Fruit fly (Drosophila melanogaster) whole organism, embryonic: ENCODE measurements around the gene Cul5.

Experiments
- Aef1 ChIP-seq: fragments of 200-800 bp; sonication (Bioruptor generic); IDR thresholded peaks from 3 replicates; pipeline ENCODE4 v1.3.6; 2022; ENCODE audit warnings: missing biosample characterization, missing genetic modification characterization
- Antp ChIP-seq: fragments of 200-800 bp; sonication (Bioruptor generic); optimal IDR thresholded peaks from 3 replicates; lab custom pipeline; 2016; ENCODE audit warnings: missing biosample characterization, missing genetic modification characterization
- CG10209 ChIP-seq: fragments of 200-800 bp; sonication (Bioruptor generic); optimal IDR thresholded peaks from 3 replicates; lab custom pipeline; 2017; ENCODE audit warnings: missing biosample characterization, mild to moderate bottlenecking, missing genetic modification characterization, missing genetic modification reagents
- CG13296 ChIP-seq: fragments of 200-800 bp; sonication (Bioruptor generic); optimal IDR thresholded peaks from 3 replicates; lab custom pipeline; 2018; ENCODE audit warnings: missing biosample characterization, mild to moderate bottlenecking, missing genetic modification characterization
- CG15011 ChIP-seq: fragments of 200-800 bp; sonication (Bioruptor generic); optimal IDR thresholded peaks from 3 replicates; lab custom pipeline; 2018; ENCODE audit warnings: missing biosample characterization, mild to moderate bottlenecking, missing genetic modification characterization
- CG1603 ChIP-seq: fragments of 200-800 bp; sonication (Bioruptor generic); optimal IDR thresholded peaks from 2 replicates; lab custom pipeline; 2019; ENCODE audit warnings: missing biosample characterization, mild to moderate bottlenecking, missing genetic modification characterization, moderate library complexity
- CG17385 ChIP-seq: fragments of 200-800 bp; sonication (Bioruptor generic); optimal IDR thresholded peaks from 3 replicates; lab custom pipeline; 2018; ENCODE audit warnings: missing biosample characterization, mild to moderate bottlenecking, missing genetic modification characterization
- CG1832 ChIP-seq: fragments of 200-800 bp; sonication (Bioruptor generic); optimal IDR thresholded peaks from 2 replicates; lab custom pipeline; 2017; ENCODE audit warnings: missing biosample characterization, mild to moderate bottlenecking, missing genetic modification characterization, inconsistent platforms
- CG2202 ChIP-seq: fragments of 200-800 bp; sonication (Bioruptor generic); optimal IDR thresholded peaks from 2 replicates; lab custom pipeline; 2018; ENCODE audit warnings: missing biosample characterization, mild to moderate bottlenecking, missing genetic modification characterization
- CG30403 ChIP-seq: fragments of 200-800 bp; sonication (Bioruptor generic); optimal IDR thresholded peaks from 3 replicates; lab custom pipeline; 2016; ENCODE audit warnings: missing biosample characterization, missing genetic modification characterization
- CG3847 ChIP-seq: fragments of 200-800 bp; sonication (Bioruptor generic); IDR thresholded peaks from 2 replicates; pipeline ENCODE4 v1.3.6; 2022; ENCODE audit warnings: missing biosample characterization, missing genetic modification characterization
- CG6813 ChIP-seq: fragments of 200-800 bp; sonication (Bioruptor generic); optimal IDR thresholded peaks from 2 replicates; lab custom pipeline; 2017; ENCODE audit warnings: missing biosample characterization, missing genetic modification characterization, mild to moderate bottlenecking, moderate library complexity, missing genetic modification reagents
- CG7372 ChIP-seq: fragments of 200-800 bp; sonication (Bioruptor generic); IDR thresholded peaks from 2 replicates; pipeline ENCODE4 v1.3.6; 2022; ENCODE audit warnings: missing biosample characterization, missing genetic modification characterization
- CG7745 ChIP-seq: fragments of 200-800 bp; sonication (Bioruptor generic); optimal IDR thresholded peaks from 2 replicates; lab custom pipeline; 2018; ENCODE audit warnings: missing biosample characterization, mild to moderate bottlenecking, missing genetic modification characterization, moderate library complexity
- D ChIP-seq, 2 experiments: fragments of 200-800 bp in 1 of 2; fragments of >200 bp in 1 of 2; sonication (Bioruptor generic) in 1 of 2; optimal IDR thresholded peaks; 2 replicates in 1 of 2; 3 replicates in 1 of 2; lab custom pipeline; 2017; ENCODE audit warnings: mild to moderate bottlenecking in 1 of 2, missing biosample characterization in 1 of 2, missing genetic modification characterization in 1 of 2, missing genetic modification reagents in 1 of 2
- HLH54F ChIP-seq: fragments of 200-800 bp; sonication (Bioruptor generic); optimal IDR thresholded peaks from 3 replicates; lab custom pipeline; 2016; ENCODE audit warnings: missing biosample characterization, missing genetic modification characterization
- Vsx1 ChIP-seq: fragments of 200-800 bp; sonication (Bioruptor generic); optimal IDR thresholded peaks from 2 replicates; lab custom pipeline; 2017; ENCODE audit warnings: missing biosample characterization, mild to moderate bottlenecking, missing genetic modification characterization, missing genetic modification reagents
- amos ChIP-seq: fragments of 200-800 bp; sonication (Bioruptor generic); IDR thresholded peaks from 2 replicates; pipeline ENCODE4 v1.3.6; 2022; ENCODE audit warnings: missing biosample characterization, missing genetic modification characterization; ENCODE audit not compliant: partially characterized antibody
- br ChIP-seq: fragments of >200 bp; optimal IDR thresholded peaks from 2 replicates; lab custom pipeline; 2017
- dimm ChIP-seq: fragments of 200-800 bp; sonication (Bioruptor generic); IDR thresholded peaks from 2 replicates; pipeline ENCODE4 v1.3.6; 2022; ENCODE audit warnings: missing biosample characterization, missing genetic modification characterization
- dpn ChIP-seq, 2 experiments: fragments of 200-800 bp; sonication (Bioruptor generic); optimal IDR thresholded peaks; 3 replicates each; lab custom pipeline; 2016; ENCODE audit warnings: missing biosample characterization in 2 of 2, missing genetic modification characterization in 2 of 2
- esg ChIP-seq: fragments of 200-800 bp; sonication (Bioruptor generic); conservative IDR thresholded peaks from 2 replicates; pipeline ENCODE4 v1.3.6; 2022; ENCODE audit warnings: missing biosample characterization, missing genetic modification characterization
- eve ChIP-seq, 2 experiments: fragments of >200 bp; optimal IDR thresholded peaks; 2 replicates each; lab custom pipeline; 2017; ENCODE audit warnings: missing biosample characterization in 2 of 2, missing genetic modification characterization in 2 of 2
- ewg ChIP-seq: fragments of 200-800 bp; sonication (Bioruptor generic); optimal IDR thresholded peaks from 3 replicates; lab custom pipeline; 2017; ENCODE audit warnings: mild to moderate bottlenecking, missing biosample characterization, missing genetic modification reagents, missing genetic modification characterization
- gcm ChIP-seq: fragments of 200-800 bp; sonication (Bioruptor generic); optimal IDR thresholded peaks from 2 replicates; lab custom pipeline; 2019; ENCODE audit warnings: missing biosample characterization, mild to moderate bottlenecking, missing genetic modification characterization, moderate library complexity
- gcm2 ChIP-seq: fragments of 200-800 bp; sonication (Bioruptor generic); optimal IDR thresholded peaks from 2 replicates; lab custom pipeline; 2016; ENCODE audit warnings: missing biosample characterization, missing genetic modification characterization
- grn ChIP-seq: fragments of 200-800 bp; sonication (Bioruptor generic); optimal IDR thresholded peaks from 3 replicates; lab custom pipeline; 2017; ENCODE audit warnings: missing biosample characterization, missing genetic modification characterization
- jigr1 ChIP-seq: fragments of 200-800 bp; sonication (Bioruptor generic); IDR thresholded peaks from 3 replicates; pipeline ENCODE4 v1.3.6; 2022; ENCODE audit warnings: missing biosample characterization, missing genetic modification characterization
- kah ChIP-seq: fragments of 200-800 bp; sonication (Bioruptor generic); optimal IDR thresholded peaks from 2 replicates; lab custom pipeline; 2018; ENCODE audit warnings: missing biosample characterization, mild to moderate bottlenecking, missing genetic modification characterization
- klu ChIP-seq: fragments of 200-800 bp; sonication (Bioruptor generic); IDR thresholded peaks from 2 replicates; pipeline ENCODE4 v1.3.6; 2022; ENCODE audit warnings: missing biosample characterization, missing genetic modification characterization
- onecut ChIP-seq: fragments of 200-800 bp; sonication (Bioruptor generic); IDR thresholded peaks from 2 replicates; pipeline ENCODE4 v1.3.6; 2022; ENCODE audit warnings: missing biosample characterization, missing genetic modification characterization
- otp ChIP-seq: fragments of 200-800 bp; sonication (Bioruptor generic); IDR thresholded peaks from 3 replicates; pipeline ENCODE4, ENCODE4 v1.3.6; 2022; ENCODE audit warnings: missing biosample characterization, missing genetic modification characterization
- pan ChIP-seq, 4 experiments: fragments of >200 bp in 3 of 4; fragments of 200-800 bp in 1 of 4; sonication (Bioruptor generic) in 1 of 4; optimal IDR thresholded peaks in 3 of 4; IDR thresholded peaks in 1 of 4; 2 replicates each; pipeline versions ENCODE4 v1.3.6 to Lab custom; 2017 to 2022; ENCODE audit warnings: missing biosample characterization in 2 of 4, missing genetic modification characterization in 2 of 4, mixed read lengths in 1 of 4
- sc ChIP-seq, 3 experiments: fragments of >200 bp in 2 of 3; fragments of 200-800 bp in 1 of 3; sonication (Bioruptor generic) in 1 of 3; optimal IDR thresholded peaks; 2 replicates in 2 of 3; 3 replicates in 1 of 3; lab custom pipeline; 2017; ENCODE audit warnings: mild to moderate bottlenecking in 1 of 3, missing biosample characterization in 1 of 3, missing genetic modification characterization in 1 of 3, missing genetic modification reagents in 1 of 3
- scrt ChIP-seq: fragments of 200-800 bp; sonication (Bioruptor generic); optimal IDR thresholded peaks from 2 replicates; lab custom pipeline; 2018; ENCODE audit warnings: missing biosample characterization, mild to moderate bottlenecking, missing genetic modification characterization, moderate library complexity
- sens ChIP-seq: fragments of 200-800 bp; sonication (Bioruptor generic); peaks from one replicate; lab custom pipeline; 2016; ENCODE audit warnings: missing biosample characterization, missing genetic modification characterization
- shn ChIP-seq: fragments of 200-800 bp; sonication (Bioruptor generic); optimal IDR thresholded peaks from 3 replicates; lab custom pipeline; 2016; ENCODE audit warnings: missing biosample characterization, missing genetic modification characterization
- sima ChIP-seq: fragments of 200-800 bp; sonication (Bioruptor generic); optimal IDR thresholded peaks from 2 replicates; lab custom pipeline; 2016; ENCODE audit warnings: missing biosample characterization, missing genetic modification characterization
- slbo ChIP-seq: fragments of 200-800 bp; sonication (Bioruptor generic); IDR thresholded peaks from 2 replicates; pipeline ENCODE4 v1.3.6; 2022; ENCODE audit warnings: missing biosample characterization, missing genetic modification characterization
- sr ChIP-seq: fragments of 200-800 bp; sonication (Bioruptor generic); IDR thresholded peaks from 3 replicates; pipeline ENCODE4 v1.3.6; 2022; ENCODE audit warnings: missing biosample characterization, missing genetic modification characterization
- tup ChIP-seq: fragments of 200-800 bp; sonication (Bioruptor generic); optimal IDR thresholded peaks from 2 replicates; lab custom pipeline; 2016; ENCODE audit warnings: missing biosample characterization, mild to moderate bottlenecking, missing genetic modification characterization, moderate library complexity
- vvl ChIP-seq: fragments of 200-800 bp; sonication (Bioruptor generic); IDR thresholded peaks from 2 replicates; pipeline ENCODE4 v1.3.6; 2022; ENCODE audit warnings: missing biosample characterization, missing genetic modification characterization
- zf30C ChIP-seq: fragments of 200-800 bp; sonication (Bioruptor generic); optimal IDR thresholded peaks from 3 replicates; lab custom pipeline; 2018; ENCODE audit warnings: missing biosample characterization, mild to moderate bottlenecking, missing genetic modification characterization

The Cul5 gene

dm6 chr3R:29086896-29087295 is 24.1 kb upstream of the Cul5 start (continued):
- TF ChIP-seq klu (GFP tag; lab: Robert Waterston, UW) (no peak), CG3847 (GFP tag; lab: Robert Waterston, UW) (no peak), D (optimal IDR thresholded peaks at IDR 0.05; lab: Kevin White, UChicago) (peak; percentile 35), D (GFP tag; optimal IDR thresholded peaks at IDR 0.05; lab: Kevin White, UChicago) (no peak), CG15011 (GFP tag; lab: Kevin White, UChicago) (no peak), CG1832 (GFP tag; lab: Kevin White, UChicago) (peak; percentile 14), CG2202 (tag; lab: Kevin White, UChicago) (no peak), Aef1 (GFP tag; lab: Robert Waterston, UW) (no peak), grn (no peak), esg (GFP tag; lab: Robert Waterston, UW) (no peak), scrt (GFP tag; lab: Kevin White, UChicago) (no peak), slbo (GFP tag; lab: Robert Waterston, UW) (no peak), CG6813 (GFP tag; lab: Kevin White, UChicago) (no peak), onecut (GFP tag; lab: Robert Waterston, UW) (no peak), Antp (no peak), zf30C (no peak), shn (GFP tag; lab: Kevin White, UChicago) (no peak), sima (GFP tag; lab: Kevin White, UChicago) (no peak), HLH54F (no peak), tup (GFP tag; lab: Kevin White, UChicago) (no peak), gcm2 (GFP tag; lab: Kevin White, UChicago) (no peak), eve (GFP tag; optimal IDR thresholded peaks at IDR 0.05; lab: Kevin White, UChicago) (peak in 1 of 2 experiments; percentile 11), vvl (GFP tag; lab: Robert Waterston, UW) (peak; percentile 8; the same call in 1 of the 2 replicates), CG30403 (GFP tag; lab: Kevin White, UChicago) (no peak), CG7372 (GFP tag; lab: Robert Waterston, UW) (no peak), CG13296 (no peak), sc (optimal IDR thresholded peaks at IDR 0.05; lab: Kevin White, UChicago) (no peak), sc (GFP tag; optimal IDR thresholded peaks at IDR 0.05; lab: Kevin White, UChicago) (no peak), dpn (GFP tag; optimal IDR thresholded peaks at IDR 0.05; lab: Kevin White, UChicago) (no peak), sr (peak; percentile 69; the same call in 2 of the 3 replicates), pan (optimal IDR thresholded peaks at IDR 0.05; lab: Kevin White, UChicago) (no peak), pan (GFP tag; optimal IDR thresholded peaks at IDR 0.05 in 1 of 2, IDR thresholded peaks at IDR 0.05 in 1 of 2) (no peak), kah (GFP tag; lab: Kevin White, UChicago) (peak; percentile 6), CG17385 (GFP tag; lab: Kevin White, UChicago) (peak; percentile 78), gcm (no peak), CG7745 (no peak), br (lab: Kevin White, UChicago) (no peak), CG1603 (tag; lab: Kevin White, UChicago) (no peak), dimm (no peak), sens (peak; percentile 66), Vsx1 (GFP tag; lab: Kevin White, UChicago) (no peak), otp (GFP tag; lab: Robert Waterston, UW) (peak; percentile 20; the same call in 1 of the 3 replicates), amos (no peak), jigr1 (GFP tag; lab: Robert Waterston, UW) (no peak), CG10209 (GFP tag; lab: Kevin White, UChicago) (no peak), ewg (no peak)
- TF ChIP-seq, all 482 proteins: peak for 24
